Worm (Caenorhabditis elegans) whole organism, L4 larva: ENCODE results near the gene ZK250.14.
"Not testable (repeated sequence)": the region's sequence is repeated elsewhere in the genome, so short reads cannot be mapped to it uniquely, and the experiment has no call there.

Experiments
- aly-2 ChIP-seq: sonication (generic microtip); optimal IDR thresholded peaks from 2 replicates; lab custom pipeline; 2018; ENCODE audit warnings: missing biosample characterization, missing genetic modification characterization
- ama-1 ChIP-seq: fragments of 150-350 bp; optimal IDR thresholded peaks from 2 replicates; lab custom pipeline; 2014; ENCODE audit warnings: inconsistent platforms, mixed read lengths
- ceh-82 ChIP-seq: sonication (generic microtip); optimal IDR thresholded peaks from 2 replicates; lab custom pipeline; 2017; ENCODE audit warnings: missing biosample characterization, missing genetic modification characterization
- lir-3 ChIP-seq: sonication (generic microtip); optimal IDR thresholded peaks from 2 replicates; lab custom pipeline; 2016; ENCODE audit warnings: mild to moderate bottlenecking, missing genetic modification characterization, missing compliant biosample characterization
- nhr-28 ChIP-seq: fragments of 150-350 bp; optimal IDR thresholded peaks from 2 replicates; lab custom pipeline; 2014; ENCODE audit warnings: missing biosample characterization, missing genetic modification characterization
- pqm-1 ChIP-seq: sonication (generic microtip); optimal IDR thresholded peaks from 2 replicates; lab custom pipeline; 2017; ENCODE audit warnings: missing biosample characterization, missing genetic modification characterization
- rbr-2 ChIP-seq: sonication (generic microtip); optimal IDR thresholded peaks from 2 replicates; lab custom pipeline; 2016; ENCODE audit warnings: missing genotype, missing genetic modification characterization, missing compliant biosample characterization
- snpc-1.2 ChIP-seq: fragments of 200-800 bp; sonication (Bioruptor generic); IDR thresholded peaks from 2 replicates; pipeline ENCODE4 v1.3.6; 2022; ENCODE audit warnings: missing genetic modification reagents, missing genetic modification characterization, missing compliant biosample characterization
- snpc-4 ChIP-seq: fragments of 150-350 bp; optimal IDR thresholded peaks from 2 replicates; lab custom pipeline; 2014; ENCODE audit warnings: missing biosample characterization, missing genetic modification characterization
- spr-3 ChIP-seq: fragments of 200-800 bp; sonication (Bioruptor generic); optimal IDR thresholded peaks from 2 replicates; lab custom pipeline; 2018; ENCODE audit warnings: mild to moderate bottlenecking, missing genetic modification characterization, missing compliant biosample characterization
- unc-39 ChIP-seq: sonication (generic microtip); optimal IDR thresholded peaks from 2 replicates; lab custom pipeline; 2017; ENCODE audit warnings: missing biosample characterization, missing genetic modification characterization
- ztf-11 ChIP-seq: fragments of 150-350 bp; optimal IDR thresholded peaks from 2 replicates; lab custom pipeline; 2014; ENCODE audit warnings: missing biosample characterization, missing genetic modification characterization

DNA sequence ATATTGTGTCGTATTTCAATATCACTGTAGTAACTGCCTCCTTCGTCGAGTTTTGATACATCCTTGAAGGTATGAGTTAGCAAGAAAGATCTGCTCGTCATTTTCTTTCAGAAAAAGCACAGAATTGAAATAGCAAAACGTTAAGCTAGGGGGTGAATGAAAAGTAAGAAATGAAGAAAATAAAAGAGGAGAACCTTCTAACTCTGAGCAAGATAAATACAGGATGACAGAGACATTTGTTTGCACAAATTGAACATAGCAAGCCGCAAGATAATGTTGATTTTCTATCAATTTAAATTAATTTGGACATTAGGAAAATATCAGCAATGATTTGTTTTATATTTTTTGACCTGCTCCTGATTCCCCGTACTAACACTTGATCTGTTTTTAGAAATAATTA is 10.6 kb upstream of the ZK250.14 start, which contains the start of gene math-49:
- TF ChIP-seq snpc-4; aly-2 (tag; lab: Kevin White, UChicago); pqm-1; ama-1 (lab: Kevin White, UChicago); unc-39; nhr-28 (tag; lab: Kevin White, UChicago); snpc-1.2 (GFP tag; lab: Robert Waterston, UW); ztf-11; ceh-82 (tag; lab: Kevin White, UChicago); spr-3 (GFP tag; lab: Kevin White, UChicago); rbr-2 (tag; lab: Kevin White, UChicago); lir-3: not testable (repeated sequence)
